Fruit fly (Drosophila melanogaster): ENCODE measurements around the gene lectin-37Da.

- TF ChIP-seq cnc (optimal IDR thresholded peaks at IDR 0.05), result no peak
- TF ChIP-seq CG7101 (tag; optimal IDR thresholded peaks at IDR 0.05), result no peak
- no peak for TF ChIP-seq kay (GFP tag; ENCODE audit: borderline replicate concordance)
- no peak for TF ChIP-seq Clk (GFP tag; optimal IDR thresholded peaks at IDR 0.05)
- TF ChIP-seq Mnt (GFP tag; optimal IDR thresholded peaks at IDR 0.05), result no peak
- TF ChIP-seq cic (GFP tag; optimal IDR thresholded peaks at IDR 0.05), result no peak
- TF ChIP-seq tj (GFP tag; optimal IDR thresholded peaks at IDR 0.05), result peak; percentile 18
Measured at dm6 chr2L:19462898-19463297, 44.8 kb downstream of the lectin-37Da start.

Measured in whole organism, adult.